Fruit fly (Drosophila melanogaster) whole organism, embryonic: ENCODE data around the gene Bacc.

Source experiments
- Abd-B ChIP-seq: fragments of 200-800 bp; sonication (Bioruptor generic); optimal IDR thresholded peaks from 2 replicates; lab custom pipeline; 2018; ENCODE audit warnings: missing biosample characterization, mild to moderate bottlenecking, missing genetic modification characterization, moderate library complexity
- Ada2b ChIP-seq: fragments of 200-800 bp; sonication (Bioruptor generic); IDR thresholded peaks from 2 replicates; pipeline ENCODE4 v1.3.6; 2022; ENCODE audit warnings: missing biosample characterization, missing genetic modification characterization
- Adf1 ChIP-seq: fragments of 200-800 bp; sonication (Bioruptor generic); IDR thresholded peaks from 2 replicates; pipeline ENCODE4 v1.3.6; 2022; ENCODE audit warnings: missing biosample characterization, missing genetic modification characterization
- CG10565 ChIP-seq: fragments of 200-800 bp; sonication (Bioruptor generic); optimal IDR thresholded peaks from 3 replicates; lab custom pipeline; 2016; ENCODE audit warnings: missing biosample characterization, mild to moderate bottlenecking, missing genetic modification characterization
- CG10959 ChIP-seq: fragments of 200-800 bp; sonication (Bioruptor generic); IDR thresholded peaks from 2 replicates; pipeline ENCODE4 v1.3.6; 2022; ENCODE audit warnings: missing biosample characterization, missing genetic modification characterization
- CG12942 ChIP-seq: fragments of 200-800 bp; sonication (Bioruptor generic); optimal IDR thresholded peaks from 3 replicates; lab custom pipeline; 2016; ENCODE audit warnings: missing biosample characterization, missing genetic modification characterization
- CG1647 ChIP-seq: fragments of 200-800 bp; sonication (Bioruptor generic); optimal IDR thresholded peaks from 3 replicates; lab custom pipeline; 2016; ENCODE audit warnings: missing biosample characterization, missing genetic modification characterization
- CG17912 ChIP-seq: fragments of 200-800 bp; sonication (Bioruptor generic); optimal IDR thresholded peaks from 2 replicates; lab custom pipeline; 2018; ENCODE audit warnings: missing biosample characterization, mild to moderate bottlenecking, missing genetic modification characterization
- CG2202 ChIP-seq: fragments of 200-800 bp; sonication (Bioruptor generic); optimal IDR thresholded peaks from 2 replicates; lab custom pipeline; 2018; ENCODE audit warnings: missing biosample characterization, mild to moderate bottlenecking, missing genetic modification characterization
- CG2889 ChIP-seq: fragments of 200-800 bp; sonication (Bioruptor generic); IDR thresholded peaks from 3 replicates; pipeline ENCODE4 v1.3.6; 2022; ENCODE audit warnings: missing biosample characterization, missing genetic modification characterization
- CG30403 ChIP-seq: fragments of 200-800 bp; sonication (Bioruptor generic); optimal IDR thresholded peaks from 3 replicates; lab custom pipeline; 2016; ENCODE audit warnings: missing biosample characterization, missing genetic modification characterization
- CG30431 ChIP-seq: fragments of 200-800 bp; sonication (Bioruptor generic); optimal IDR thresholded peaks from 2 replicates; lab custom pipeline; 2017; ENCODE audit warnings: missing biosample characterization, missing genetic modification characterization
- CG31365 ChIP-seq: fragments of 200-800 bp; sonication (Bioruptor generic); optimal IDR thresholded peaks from 2 replicates; lab custom pipeline; 2018; ENCODE audit warnings: missing biosample characterization, mild to moderate bottlenecking, missing genetic modification characterization
- CG3281 ChIP-seq: fragments of 200-800 bp; sonication (Bioruptor generic); optimal IDR thresholded peaks from 3 replicates; lab custom pipeline; 2017; ENCODE audit warnings: missing biosample characterization, mild to moderate bottlenecking, missing genetic modification characterization
- CG34224 ChIP-seq: fragments of 200-800 bp; sonication (Bioruptor generic); IDR thresholded peaks from 3 replicates; pipeline ENCODE4 v1.3.6; 2022; ENCODE audit warnings: missing biosample characterization, missing genetic modification characterization; ENCODE audit not compliant: partially characterized antibody
- CG3847 ChIP-seq: fragments of 200-800 bp; sonication (Bioruptor generic); IDR thresholded peaks from 2 replicates; pipeline ENCODE4 v1.3.6; 2022; ENCODE audit warnings: missing biosample characterization, missing genetic modification characterization
- CG4617 ChIP-seq: fragments of 200-800 bp; sonication (Bioruptor generic); optimal IDR thresholded peaks from 3 replicates; lab custom pipeline; 2016; ENCODE audit warnings: missing biosample characterization, missing genetic modification characterization, borderline replicate concordance
- CG5180 ChIP-seq: fragments of 200-800 bp; sonication (Bioruptor generic); optimal IDR thresholded peaks from 3 replicates; lab custom pipeline; 2017; ENCODE audit warnings: missing biosample characterization, missing genetic modification characterization, mild to moderate bottlenecking, moderate library complexity, missing genetic modification reagents
- CG6654 ChIP-seq: fragments of 200-800 bp; sonication (Bioruptor generic); optimal IDR thresholded peaks from 2 replicates; lab custom pipeline; 2017; ENCODE audit warnings: missing biosample characterization, mild to moderate bottlenecking, missing genetic modification characterization
- CG6765 ChIP-seq: fragments of 200-800 bp; sonication (Bioruptor generic); optimal IDR thresholded peaks from 3 replicates; lab custom pipeline; 2017; ENCODE audit warnings: missing biosample characterization, mild to moderate bottlenecking, missing genetic modification characterization
- CG7357 ChIP-seq: fragments of 200-800 bp; sonication (Bioruptor generic); IDR thresholded peaks from 3 replicates; pipeline ENCODE4 v1.3.6; 2022; ENCODE audit warnings: missing biosample characterization, missing genetic modification characterization
- CG7928 ChIP-seq: fragments of 200-800 bp; sonication (Bioruptor generic); optimal IDR thresholded peaks from 2 replicates; lab custom pipeline; 2017; ENCODE audit warnings: missing biosample characterization, mild to moderate bottlenecking, missing genetic modification characterization
- CG8359 ChIP-seq: fragments of 200-800 bp; sonication (Bioruptor generic); optimal IDR thresholded peaks from 2 replicates; lab custom pipeline; 2017; ENCODE audit warnings: missing biosample characterization, mild to moderate bottlenecking, missing genetic modification characterization, borderline replicate concordance
- CTCF ChIP-seq: fragments of 200-800 bp; sonication (Bioruptor generic); optimal IDR thresholded peaks from 2 replicates; lab custom pipeline; 2017; ENCODE audit warnings: missing biosample characterization, mild to moderate bottlenecking, missing genetic modification characterization, moderate library complexity
- Dip2 ChIP-seq: fragments of 200-800 bp; sonication (Bioruptor generic); IDR thresholded peaks from 2 replicates; pipeline ENCODE4 v1.3.6; 2022; ENCODE audit warnings: missing biosample characterization, missing genetic modification characterization
- Dll ChIP-seq: fragments of 200-800 bp; sonication (Bioruptor generic); IDR thresholded peaks from 4 replicates; pipeline ENCODE4 v1.3.6; 2022; ENCODE audit warnings: missing biosample characterization, missing genetic modification characterization; ENCODE audit not compliant: partially characterized antibody
- Dp ChIP-seq: fragments of 200-800 bp; sonication (Bioruptor generic); optimal IDR thresholded peaks from 2 replicates; lab custom pipeline; 2018; ENCODE audit warnings: missing biosample characterization, mild to moderate bottlenecking, missing genetic modification characterization, moderate library complexity
- Fer2 ChIP-seq: fragments of 200-800 bp; sonication (Bioruptor generic); optimal IDR thresholded peaks from 2 replicates; lab custom pipeline; 2018; ENCODE audit warnings: missing biosample characterization, mild to moderate bottlenecking, missing genetic modification characterization, moderate library complexity
- H15 ChIP-seq: fragments of 200-800 bp; sonication (Bioruptor generic); IDR thresholded peaks from 3 replicates; pipeline ENCODE4 v1.3.6; 2022; ENCODE audit warnings: missing biosample characterization, missing genetic modification characterization
- Hmr ChIP-seq: fragments of 200-800 bp; sonication (Bioruptor generic); optimal IDR thresholded peaks from 3 replicates; lab custom pipeline; 2017; ENCODE audit warnings: mild to moderate bottlenecking, missing biosample characterization, missing genetic modification reagents, missing genetic modification characterization
- Myb ChIP-seq: fragments of 200-800 bp; sonication (Bioruptor generic); optimal IDR thresholded peaks from 2 replicates; lab custom pipeline; 2016; ENCODE audit warnings: missing biosample characterization, missing genetic modification characterization
- NFAT ChIP-seq: fragments of 200-800 bp; sonication (Bioruptor generic); IDR thresholded peaks from 2 replicates; pipeline ENCODE4 v1.3.6; 2022; ENCODE audit warnings: missing biosample characterization, missing genetic modification characterization
- Six4 ChIP-seq: fragments of 200-800 bp; sonication (Bioruptor generic); optimal IDR thresholded peaks from 2 replicates; lab custom pipeline; 2016; ENCODE audit warnings: missing biosample characterization, missing genetic modification characterization
- YL-1 ChIP-seq: fragments of 200-800 bp; sonication (Bioruptor generic); optimal IDR thresholded peaks from 3 replicates; lab custom pipeline; 2017; ENCODE audit warnings: missing biosample characterization, mild to moderate bottlenecking, missing genetic modification characterization
- amos ChIP-seq: fragments of 200-800 bp; sonication (Bioruptor generic); IDR thresholded peaks from 2 replicates; pipeline ENCODE4 v1.3.6; 2022; ENCODE audit warnings: missing biosample characterization, missing genetic modification characterization; ENCODE audit not compliant: partially characterized antibody
- bcd ChIP-seq: fragments of 200-800 bp; sonication (Bioruptor generic); optimal IDR thresholded peaks from 2 replicates; lab custom pipeline; 2017; ENCODE audit warnings: missing biosample characterization, mild to moderate bottlenecking, missing genetic modification characterization
- br ChIP-seq: fragments of >200 bp; optimal IDR thresholded peaks from 2 replicates; lab custom pipeline; 2017
- bsh ChIP-seq, 2 experiments: fragments of 200-800 bp; sonication (Bioruptor generic); optimal IDR thresholded peaks; 2 replicates each; lab custom pipeline; 2017 to 2018; ENCODE audit warnings: mild to moderate bottlenecking in 2 of 2, missing biosample characterization in 2 of 2, missing genetic modification characterization in 2 of 2, moderate library complexity in 1 of 2
- chif ChIP-seq, 2 experiments: fragments of 200-800 bp; sonication (Bioruptor generic); optimal IDR thresholded peaks; 3 replicates each; lab custom pipeline; 2016; ENCODE audit warnings: missing biosample characterization in 2 of 2, missing genetic modification characterization in 2 of 2
- chn ChIP-seq: fragments of 200-800 bp; sonication (Bioruptor generic); optimal IDR thresholded peaks from 2 replicates; lab custom pipeline; 2016; ENCODE audit warnings: missing biosample characterization, missing genetic modification characterization
- ci ChIP-seq: fragments of 200-800 bp; sonication (Bioruptor generic); IDR thresholded peaks from 3 replicates; pipeline ENCODE4 v1.3.6; 2022; ENCODE audit warnings: missing biosample characterization, missing genetic modification characterization
- crol ChIP-seq: fragments of 200-800 bp; sonication (Bioruptor generic); IDR thresholded peaks from 2 replicates; pipeline ENCODE4 v1.3.6; 2022; ENCODE audit warnings: missing biosample characterization, missing genetic modification characterization
- dan ChIP-seq: fragments of 200-800 bp; sonication (Bioruptor generic); IDR thresholded peaks from 2 replicates; pipeline ENCODE4 v1.3.6; 2022; ENCODE audit warnings: missing biosample characterization, missing genetic modification characterization
- gt ChIP-seq: fragments of 200-800 bp; sonication (Bioruptor generic); IDR thresholded peaks from 2 replicates; pipeline ENCODE4 v1.3.6; 2022; ENCODE audit warnings: missing biosample characterization, missing genetic modification characterization
- hkb ChIP-seq, 2 experiments: fragments of 200-800 bp in 1 of 2; fragments of >200 bp in 1 of 2; sonication (Bioruptor generic) in 1 of 2; IDR thresholded peaks in 1 of 2; optimal IDR thresholded peaks in 1 of 2; 2 replicates each; pipeline versions ENCODE4 v1.3.6 to Lab custom; 2017 to 2022; ENCODE audit warnings: missing biosample characterization in 1 of 2, missing genetic modification characterization in 1 of 2
- mld ChIP-seq: fragments of 200-800 bp; sonication (Bioruptor generic); IDR thresholded peaks from 3 replicates; pipeline ENCODE4 v1.3.6; 2022; ENCODE audit warnings: missing biosample characterization, missing genetic modification characterization; ENCODE audit not compliant: partially characterized antibody
- pfk ChIP-seq: fragments of 200-800 bp; sonication (Bioruptor generic); optimal IDR thresholded peaks from 2 replicates; lab custom pipeline; 2018; ENCODE audit warnings: missing biosample characterization, mild to moderate bottlenecking, missing genetic modification characterization, moderate library complexity
- seq ChIP-seq: fragments of 200-800 bp; sonication (Bioruptor generic); IDR thresholded peaks from 2 replicates; pipeline ENCODE4 v1.3.6; 2022; ENCODE audit warnings: missing biosample characterization, missing genetic modification characterization
- shn ChIP-seq: fragments of 200-800 bp; sonication (Bioruptor generic); optimal IDR thresholded peaks from 3 replicates; lab custom pipeline; 2016; ENCODE audit warnings: missing biosample characterization, missing genetic modification characterization
- slp2 ChIP-seq: fragments of 200-800 bp; sonication (Bioruptor generic); optimal IDR thresholded peaks from 2 replicates; lab custom pipeline; 2016; ENCODE audit warnings: missing biosample characterization, missing genetic modification characterization
- twi ChIP-seq: fragments of 200-800 bp; optimal IDR thresholded peaks from 2 replicates; lab custom pipeline; 2019; ENCODE audit warnings: missing biosample characterization, mild to moderate bottlenecking, missing genetic modification characterization, moderate library complexity
- vvl ChIP-seq: fragments of 200-800 bp; sonication (Bioruptor generic); IDR thresholded peaks from 2 replicates; pipeline ENCODE4 v1.3.6; 2022; ENCODE audit warnings: missing biosample characterization, missing genetic modification characterization

Bacc gene

dm6 chr2L:2744852-2745251, 7.4 kb upstream of the Bacc start, which contains the start of the genes CG9961 and Cwc25:
TSS of gene CG9961 (minus strand) at chr2L:2744934.
TSS of gene Cwc25 (plus strand) at chr2L:2745098.
- TF ChIP-seq Dp (GFP tag; lab: Kevin White, UChicago) = peak; percentile 42
- no peak for TF ChIP-seq Adf1
- no peak for TF ChIP-seq Six4 (GFP tag; lab: Kevin White, UChicago)
- no peak for TF ChIP-seq CG31365 (tag; lab: Kevin White, UChicago)
- no peak for TF ChIP-seq chn (GFP tag; lab: Kevin White, UChicago)
- TF ChIP-seq Dll (GFP tag; lab: Robert Waterston, UW) = 0 out of 4 replicates have a peak, but pooled peaks have one; percentile 29
- TF ChIP-seq CG34224 (GFP tag; lab: Robert Waterston, UW) = peak; percentile 26; the same call in 1 of the 3 replicates
- peak; percentile 26 for TF ChIP-seq CG4617
- TF ChIP-seq CTCF (GFP tag; lab: Kevin White, UChicago) = no peak
- no peak for TF ChIP-seq CG2202 (tag; lab: Kevin White, UChicago)
- no peak for TF ChIP-seq Myb (GFP tag; lab: Kevin White, UChicago)
- TF ChIP-seq shn (GFP tag; lab: Kevin White, UChicago) = no peak
- TF ChIP-seq dan (GFP tag; lab: Robert Waterston, UW) = no peak
- TF ChIP-seq vvl = no peak
- TF ChIP-seq bcd = no peak
- TF ChIP-seq NFAT (GFP tag; lab: Robert Waterston, UW) = no peak
- TF ChIP-seq ci (GFP tag; lab: Robert Waterston, UW) = no peak
- TF ChIP-seq CG12942 (GFP tag; lab: Kevin White, UChicago) = no peak
- no peak for TF ChIP-seq CG3281 (GFP tag; lab: Kevin White, UChicago)
- no peak for TF ChIP-seq Dip2 (GFP tag; lab: Robert Waterston, UW)
- TF ChIP-seq CG30403 (GFP tag; lab: Kevin White, UChicago) = no peak
- TF ChIP-seq hkb (optimal IDR thresholded peaks at IDR 0.05; lab: Kevin White, UChicago) = no peak
- no peak for TF ChIP-seq hkb (GFP tag; IDR thresholded peaks at IDR 0.05; lab: Robert Waterston, UW)
- TF ChIP-seq Ada2b (GFP tag; lab: Robert Waterston, UW) = no peak
- TF ChIP-seq CG6765 (GFP tag; lab: Kevin White, UChicago) = no peak
- no peak for TF ChIP-seq seq (GFP tag; lab: Robert Waterston, UW)
- no peak for TF ChIP-seq H15 (GFP tag; lab: Robert Waterston, UW)
- no peak for TF ChIP-seq chif (GFP tag; optimal IDR thresholded peaks at IDR 0.05; lab: Kevin White, UChicago)
- TF ChIP-seq CG7357 = no peak
- TF ChIP-seq slp2 (GFP tag; lab: Kevin White, UChicago) = no peak
- no peak for TF ChIP-seq CG10565
- no peak for TF ChIP-seq CG6654
- 0 out of 2 replicates have a peak, but pooled peaks have one; percentile 33 for TF ChIP-seq CG3847 (GFP tag; lab: Robert Waterston, UW)
- TF ChIP-seq CG1647 (GFP tag; lab: Kevin White, UChicago) = no peak
- no peak for TF ChIP-seq CG2889 (GFP tag; lab: Robert Waterston, UW)
- no peak for TF ChIP-seq gt (GFP tag; lab: Robert Waterston, UW)
- TF ChIP-seq CG10959 (GFP tag; lab: Robert Waterston, UW) = no peak
- TF ChIP-seq crol (GFP tag; lab: Robert Waterston, UW) = no peak
- no peak for TF ChIP-seq bsh (GFP tag; optimal IDR thresholded peaks at IDR 0.05; lab: Kevin White, UChicago)
- TF ChIP-seq CG17912 (GFP tag; lab: Kevin White, UChicago) = no peak
- TF ChIP-seq CG8359 = no peak
- TF ChIP-seq mld (GFP tag; lab: Robert Waterston, UW) = no peak
- TF ChIP-seq Abd-B (GFP tag; lab: Kevin White, UChicago) = no peak
- TF ChIP-seq amos (GFP tag; lab: Robert Waterston, UW) = no peak
- TF ChIP-seq YL-1 (GFP tag; lab: Kevin White, UChicago) = peak; percentile 16
- TF ChIP-seq CG7928 = no peak
- no peak for TF ChIP-seq twi (tag; lab: Kevin White, UChicago)
- TF ChIP-seq Hmr (GFP tag; lab: Kevin White, UChicago) = no peak
- no peak for TF ChIP-seq CG5180
- TF ChIP-seq br = no peak
- TF ChIP-seq CG30431 (GFP tag; lab: Kevin White, UChicago) = no peak
- TF ChIP-seq pfk (GFP tag; lab: Kevin White, UChicago) = no peak
- no peak for TF ChIP-seq Fer2
